Fruit fly (Drosophila melanogaster): ENCODE data around the gene Hmt4-20.

Hmt4-20 gene

DNA sequence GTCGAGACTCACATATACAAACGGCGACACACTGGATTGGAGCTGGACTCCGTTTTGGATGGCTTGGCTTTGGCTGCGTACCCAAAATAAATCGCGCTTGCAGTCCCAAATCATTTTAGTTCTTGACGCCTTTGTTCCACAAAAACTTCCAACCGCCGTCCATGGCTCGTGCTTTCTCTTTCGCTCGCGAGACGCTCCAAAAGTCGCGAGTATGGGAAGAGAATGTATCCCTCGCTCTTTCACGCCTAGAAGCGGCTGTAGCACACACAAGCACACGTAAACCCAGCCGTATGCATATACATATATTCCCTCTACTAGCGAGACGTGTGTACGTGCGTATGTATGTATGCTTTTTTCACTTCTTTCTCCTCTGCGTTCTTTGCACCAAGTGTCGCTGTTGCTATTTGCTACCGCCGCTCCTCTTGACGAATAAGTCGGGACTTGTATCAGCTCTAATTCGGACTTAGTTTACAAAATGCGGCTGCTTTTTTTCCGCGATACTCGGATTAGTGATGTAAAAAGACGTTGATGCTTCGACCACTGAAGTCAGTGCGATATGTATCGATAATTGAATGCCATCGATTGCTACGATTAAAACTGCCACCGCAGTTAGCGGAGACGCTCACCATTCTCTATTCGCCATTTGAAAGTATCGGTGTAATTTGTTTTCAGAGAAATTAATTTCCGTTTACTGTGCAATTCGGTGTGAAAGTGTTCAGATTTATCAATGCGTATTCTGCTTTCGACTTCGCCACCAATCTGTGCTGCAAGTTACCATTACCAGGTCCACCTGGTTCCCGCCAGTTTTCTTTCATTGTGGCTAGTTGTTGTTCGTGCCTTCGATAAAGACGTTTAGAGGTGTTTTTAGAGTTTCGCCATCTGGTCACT, at the start of gene Hmt4-20, which contains the start of gene SkpA:
TSS of gene Hmt4-20 (minus strand) at position 542 of the 888 bp plus-strand sequence.
TSS of gene SkpA (plus strand) at position 623 of the 888 bp plus-strand sequence.
- TF ChIP-seq CG8478 (optimal IDR thresholded peaks at IDR 0.05) (no peak), CTCF (optimal IDR thresholded peaks at IDR 0.05) (peak; percentile 42 to 62)

- TF ChIP-seq CG8478 (optimal IDR thresholded peaks at IDR 0.05) (no peak), CTCF (optimal IDR thresholded peaks at IDR 0.05) (no peak)
Measured at dm6 chrX:702484-702883, 46.7 kb upstream of the Hmt4-20 start.

dm6 chrX:696064-696463, 40.2 kb upstream of the Hmt4-20 start:
- TF ChIP-seq CG8478 (optimal IDR thresholded peaks at IDR 0.05) (no peak), CTCF (optimal IDR thresholded peaks at IDR 0.05) (no peak)

DNA sequence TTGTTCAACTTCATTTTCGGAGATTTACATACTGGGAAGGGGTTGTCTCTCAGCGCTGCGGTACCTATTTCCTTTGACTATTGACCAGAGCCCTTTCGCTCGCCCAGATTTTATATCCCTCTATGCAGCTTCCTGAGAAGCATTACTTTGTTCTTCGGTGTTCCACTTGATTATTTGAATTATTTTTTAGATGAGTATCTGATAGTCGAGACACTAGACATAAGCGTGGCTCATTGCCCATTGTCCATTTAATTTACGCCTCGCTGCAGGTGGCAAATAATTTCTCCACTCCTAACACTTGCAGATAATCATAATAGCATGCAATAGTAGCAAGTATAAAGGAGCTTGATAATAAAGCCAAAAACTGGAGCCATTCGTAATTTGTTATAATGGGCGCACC, 38.9 kb upstream of the Hmt4-20 start:
- TF ChIP-seq CTCF (optimal IDR thresholded peaks at IDR 0.05): no peak
- no peak for TF ChIP-seq CG8478 (optimal IDR thresholded peaks at IDR 0.05)

DNA sequence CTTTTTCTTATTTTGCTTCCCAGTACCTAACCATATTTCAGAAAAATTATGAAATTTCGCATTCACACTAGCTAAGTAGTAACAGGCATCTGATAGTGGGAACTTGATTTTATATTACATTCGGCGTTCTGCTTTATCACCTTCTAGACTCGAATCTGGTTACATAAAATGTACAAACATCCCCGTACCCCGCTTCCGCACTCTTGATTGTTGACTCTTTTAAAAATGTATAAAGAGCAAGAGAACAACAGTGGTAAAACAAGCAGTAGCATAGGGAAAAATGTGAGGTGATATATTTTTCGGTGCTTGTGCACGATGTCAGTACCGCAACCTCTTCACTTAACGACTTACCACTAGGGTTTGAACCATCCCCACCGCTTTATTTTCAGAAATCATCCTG, 38.5 kb upstream of the Hmt4-20 start:
- TF ChIP-seq CTCF (optimal IDR thresholded peaks at IDR 0.05) (no peak), CG8478 (optimal IDR thresholded peaks at IDR 0.05) (no peak)

DNA sequence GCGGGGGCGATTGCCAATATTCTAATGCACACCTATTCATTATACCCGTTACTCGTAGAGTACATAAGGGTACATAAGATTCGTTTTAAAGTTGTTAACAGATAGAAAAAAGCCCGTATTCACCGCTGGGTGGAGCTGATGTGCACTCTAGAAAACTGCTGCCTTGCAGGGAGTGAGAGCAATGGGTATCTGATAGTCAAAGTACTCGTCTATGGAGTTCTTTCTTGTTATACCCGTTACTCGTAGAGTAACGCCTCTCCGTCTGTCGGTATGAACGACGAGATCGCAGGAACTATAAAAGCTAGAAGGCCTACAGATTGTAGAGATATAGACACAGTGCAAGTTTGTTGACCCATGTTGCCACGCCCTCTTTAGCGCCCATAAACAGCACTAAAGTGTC, 38.1 kb upstream of the Hmt4-20 start:
- TF ChIP-seq CG8478 (optimal IDR thresholded peaks at IDR 0.05) (no peak), CTCF (optimal IDR thresholded peaks at IDR 0.05) (peak; percentile 18 to 46)

- TF ChIP-seq CG8478 (optimal IDR thresholded peaks at IDR 0.05): no peak
Measured at dm6 chrX:692811-693764, 37.3 kb upstream of the Hmt4-20 start.

DNA sequence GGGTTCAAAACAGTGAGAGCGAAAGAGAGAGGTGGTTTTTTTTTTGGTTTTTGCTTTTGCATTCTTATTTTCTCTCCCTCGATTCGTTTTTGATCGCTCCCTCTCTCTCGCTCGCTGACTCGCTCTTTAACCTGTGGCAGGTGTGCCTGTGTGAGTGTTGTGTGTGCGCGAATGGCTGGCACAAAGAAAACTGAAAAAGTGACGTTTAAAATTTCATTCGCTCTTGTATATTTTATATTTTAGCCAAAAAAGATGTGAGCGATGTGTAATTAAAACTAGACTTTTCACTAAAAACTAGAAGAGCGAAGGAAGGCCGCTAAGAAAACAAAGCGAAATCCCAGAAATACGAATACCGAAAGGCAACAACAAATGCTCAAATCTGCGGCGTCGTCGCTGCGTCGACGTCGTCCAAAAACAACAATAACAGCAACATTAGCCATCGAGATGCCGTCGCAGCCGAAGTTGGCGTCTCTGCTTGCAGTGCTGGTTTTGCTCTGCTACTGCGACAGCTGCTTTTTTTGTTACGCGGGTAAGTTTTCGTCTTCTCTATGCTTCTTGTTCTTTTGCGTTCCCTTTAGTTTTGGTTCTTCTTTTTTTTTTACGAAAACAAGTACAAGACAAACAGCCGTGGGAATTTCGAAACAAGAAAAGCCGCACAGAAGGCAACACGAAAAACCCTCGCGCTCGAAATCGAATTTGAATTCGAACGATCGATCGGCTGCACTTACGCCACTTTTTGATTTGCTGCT, 31.7 kb upstream of the Hmt4-20 start:
- TF ChIP-seq CG8478 (optimal IDR thresholded peaks at IDR 0.05) (no peak), CTCF (optimal IDR thresholded peaks at IDR 0.05) (no peak)

DNA sequence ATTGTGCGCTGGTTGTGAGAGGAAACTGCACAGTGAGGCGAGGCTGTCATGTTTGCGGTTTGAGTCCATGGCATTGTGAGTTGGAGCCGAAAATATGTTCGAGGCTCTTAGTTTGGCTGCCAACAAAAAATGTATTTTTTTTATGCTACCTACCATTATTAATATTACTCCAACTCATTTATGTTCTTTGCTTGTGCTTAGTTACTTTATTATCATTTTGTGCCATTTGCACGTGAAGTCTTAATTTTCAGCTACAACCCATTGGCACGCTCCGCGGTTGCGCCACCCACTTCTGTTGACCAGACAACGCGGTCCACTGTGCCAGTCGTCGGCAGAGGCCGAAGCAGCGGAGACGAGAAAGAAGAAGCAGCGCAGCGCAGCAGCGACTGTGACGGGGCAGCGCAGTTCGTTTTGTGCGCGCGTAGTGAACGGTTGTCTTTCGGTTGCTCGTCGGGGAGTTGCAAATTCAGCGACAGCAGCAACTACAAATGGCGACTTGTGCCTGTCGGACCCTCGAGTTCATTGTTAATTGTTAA, 30.7 kb upstream of the Hmt4-20 start, which contains the start of gene sdk:
TSS of gene sdk (plus strand) at position 398 of the 536 bp plus-strand sequence.
- TF ChIP-seq CG8478 (optimal IDR thresholded peaks at IDR 0.05) (no peak), CTCF (optimal IDR thresholded peaks at IDR 0.05) (no peak)

DNA sequence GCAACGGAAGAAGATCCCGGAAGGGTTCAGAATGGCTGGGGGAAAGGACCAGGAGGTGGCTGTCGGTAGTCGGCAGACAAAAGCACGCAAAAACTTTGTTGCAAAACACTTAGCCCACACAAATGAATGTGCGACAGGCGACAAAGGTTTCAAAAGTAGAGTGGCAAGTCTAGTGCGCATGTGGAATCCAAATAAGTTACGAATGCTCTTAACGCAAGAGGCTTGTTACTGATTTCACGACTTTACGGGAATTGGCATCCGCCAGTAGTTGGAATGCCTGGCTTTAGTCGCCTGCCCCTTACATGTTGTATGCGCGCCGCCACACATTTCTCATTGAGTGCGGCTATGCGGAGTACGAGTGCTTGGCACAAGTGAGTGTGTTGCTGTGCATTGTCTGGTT, 22.7 kb upstream of the Hmt4-20 start:
- TF ChIP-seq CTCF (optimal IDR thresholded peaks at IDR 0.05) (no peak), CG8478 (optimal IDR thresholded peaks at IDR 0.05) (no peak)

dm6 chrX:658021-658420, 2.2 kb upstream of the Hmt4-20 start:
- no peak for TF ChIP-seq CG8478 (optimal IDR thresholded peaks at IDR 0.05)
- TF ChIP-seq CTCF (optimal IDR thresholded peaks at IDR 0.05): no peak

dm6 chrX:656380-656925, 620 bp upstream of the Hmt4-20 start:
- TF ChIP-seq CG8478 (optimal IDR thresholded peaks at IDR 0.05) (no peak), CTCF (optimal IDR thresholded peaks at IDR 0.05) (no peak)

- TF ChIP-seq CG8478 (optimal IDR thresholded peaks at IDR 0.05) (no peak), CTCF (optimal IDR thresholded peaks at IDR 0.05) (no peak)
Measured at dm6 chrX:654949-655348, 884 bp downstream of the Hmt4-20 start.

dm6 chrX:654221-654620, 1.6 kb downstream of the Hmt4-20 start:
- TF ChIP-seq CG8478 (optimal IDR thresholded peaks at IDR 0.05) (no peak), CTCF (optimal IDR thresholded peaks at IDR 0.05) (no peak)
